Fruit fly (Drosophila melanogaster): ENCODE data around the gene CG43219.

- TF ChIP-seq NFAT (GFP tag; IDR thresholded peaks at IDR 0.05): no peak
- TF ChIP-seq usp (GFP tag; optimal IDR thresholded peaks at IDR 0.05): no peak
- TF ChIP-seq Aef1 (GFP tag; IDR thresholded peaks at IDR 0.05): no peak
- no peak for TF ChIP-seq Hmx (GFP tag; optimal IDR thresholded peaks at IDR 0.05)
- TF ChIP-seq Atf6 (GFP tag; IDR thresholded peaks at IDR 0.05): no peak
Observed at dm6 chr3L:21209921-21210532, 10.2 kb upstream of the CG43219 start, which contains the start of the genes CG10510 and CG10508.

Data from whole organism, embryonic.